Fruit fly (Drosophila melanogaster): ENCODE results near the gene Alg13.
A peak's percentile ranks its signal among the peaks of the same experiment; 100 is the strongest.

The Alg13 gene

dm6 chr3R:29124128-29124527, 14.2 kb downstream of the Alg13 start (continued):
- TF ChIP-seq CG5953 (GFP tag; IDR thresholded peaks at IDR 0.05), result peak; percentile 41; the same call in 1 of the 2 replicates
- no peak for TF ChIP-seq CG7963 (GFP tag; IDR thresholded peaks at IDR 0.05; ENCODE audit: partially characterized antibody)
- peak; percentile 53 for TF ChIP-seq Drgx (GFP tag; IDR thresholded peaks at IDR 0.05)
- TF ChIP-seq slbo (GFP tag; IDR thresholded peaks at IDR 0.05), result peak; percentile 82
- no peak for TF ChIP-seq pan (optimal IDR thresholded peaks at IDR 0.05)
- peak in 1 of 2 experiments; percentile 76 for TF ChIP-seq pan (GFP tag; optimal IDR thresholded peaks at IDR 0.05 in 1 of 2, IDR thresholded peaks at IDR 0.05 in 1 of 2)
- TF ChIP-seq toy (GFP tag; IDR thresholded peaks at IDR 0.05), result no peak
- no peak for TF ChIP-seq Max (GFP tag; optimal IDR thresholded peaks at IDR 0.05)
- no peak for TF ChIP-seq sug (tag; optimal IDR thresholded peaks at IDR 0.05)
- peak; percentile 19 for TF ChIP-seq trem (tag; optimal IDR thresholded peaks at IDR 0.05)
- peak; percentile 38 for TF ChIP-seq Hmr (GFP tag; optimal IDR thresholded peaks at IDR 0.05)
- peak; percentile 44 for TF ChIP-seq Dip3 (GFP tag; optimal IDR thresholded peaks at IDR 0.05)
- peak; percentile 50 for TF ChIP-seq CG17802 (tag; optimal IDR thresholded peaks at IDR 0.05)
- no peak for TF ChIP-seq nau (GFP tag; optimal IDR thresholded peaks at IDR 0.05)
- no peak for TF ChIP-seq dati (GFP tag; IDR thresholded peaks at IDR 0.05)
- TF ChIP-seq CG12104 (GFP tag; optimal IDR thresholded peaks at IDR 0.05), result peak; percentile 39
- peak; percentile 73 for TF ChIP-seq CG17328 (GFP tag; IDR thresholded peaks at IDR 0.05)
- peak; percentile 38 for TF ChIP-seq Camta (GFP tag; optimal IDR thresholded peaks at IDR 0.05)
- TF ChIP-seq CG1792 (GFP tag; optimal IDR thresholded peaks at IDR 0.05), result no peak
- TF ChIP-seq CG9817 (tag; optimal IDR thresholded peaks at IDR 0.05), result peak; percentile 57
- no peak for TF ChIP-seq tll (GFP tag; optimal IDR thresholded peaks at IDR 0.05)
- TF ChIP-seq CG11093 (GFP tag; IDR thresholded peaks at IDR 0.05), result peak; percentile 64; the same call in 2 of the 3 replicates
- peak; percentile 35 for TF ChIP-seq Bdp1 (GFP tag; optimal IDR thresholded peaks at IDR 0.05)
- TF ChIP-seq ato (GFP tag; IDR thresholded peaks at IDR 0.05; ENCODE audit: partially characterized antibody), result no peak
- no peak for TF ChIP-seq amos (GFP tag; IDR thresholded peaks at IDR 0.05; ENCODE audit: partially characterized antibody)
- TF ChIP-seq CG7556 (GFP tag; optimal IDR thresholded peaks at IDR 0.05), result peak; percentile 38
- 0 out of 3 replicates have a peak, but pooled peaks have one; percentile 56 for TF ChIP-seq CG3726 (GFP tag; IDR thresholded peaks at IDR 0.05)
- TF ChIP-seq Kr (GFP tag; optimal IDR thresholded peaks at IDR 0.05), result no peak
- no peak for TF ChIP-seq Dp (GFP tag; optimal IDR thresholded peaks at IDR 0.05)
- TF ChIP-seq dmrt11E (tag; optimal IDR thresholded peaks at IDR 0.05), result peak; percentile 59
- peak; percentile 92 for TF ChIP-seq sens (GFP tag)
- 0 out of 2 replicates have a peak, but pooled peaks have one; percentile 20 for TF ChIP-seq CG11696 (GFP tag; IDR thresholded peaks at IDR 0.05)
- no peak for TF ChIP-seq CG13287 (GFP tag; IDR thresholded peaks at IDR 0.05; ENCODE audit: partially characterized antibody)
- TF ChIP-seq shn (GFP tag; optimal IDR thresholded peaks at IDR 0.05), result peak; percentile 32
- peak; percentile 14 for TF ChIP-seq Sry-δ (GFP tag; optimal IDR thresholded peaks at IDR 0.05)
- TF ChIP-seq BEAF-32 (GFP tag; optimal IDR thresholded peaks at IDR 0.05), result no peak
- TF ChIP-seq Spps (tag; optimal IDR thresholded peaks at IDR 0.05), result peak; percentile 40
- TF ChIP-seq Hr3 (GFP tag; optimal IDR thresholded peaks at IDR 0.05), result peak; percentile 39
- TF ChIP-seq CG11085 (GFP tag; IDR thresholded peaks at IDR 0.05), result peak; percentile 34; the same call in 1 of the 2 replicates
- TF ChIP-seq Dek (tag; optimal IDR thresholded peaks at IDR 0.05), result peak; percentile 32
- TF ChIP-seq Gsc (GFP tag; IDR thresholded peaks at IDR 0.05), result peak; percentile 35; the same call in 1 of the 2 replicates
- peak; percentile 47; the same call in 1 of the 2 replicates for TF ChIP-seq sens-2 (GFP tag; IDR thresholded peaks at IDR 0.05)
- peak; percentile 48; the same call in 1 of the 2 replicates for TF ChIP-seq Atf6 (GFP tag; IDR thresholded peaks at IDR 0.05)
- TF ChIP-seq tap (tag; optimal IDR thresholded peaks at IDR 0.05), result no peak
- peak; percentile 60 for TF ChIP-seq CG14050 (GFP tag; IDR thresholded peaks at IDR 0.05)
- no peak for TF ChIP-seq da (GFP tag; optimal IDR thresholded peaks at IDR 0.05)
- TF ChIP-seq CG1024 (GFP tag; IDR thresholded peaks at IDR 0.05), result peak; percentile 68
- TF ChIP-seq CG7357 (GFP tag; IDR thresholded peaks at IDR 0.05), result peak; percentile 63; the same call in 1 of the 3 replicates
- peak; percentile 51 for TF ChIP-seq CG17385 (GFP tag; optimal IDR thresholded peaks at IDR 0.05)
- peak; percentile 60 for TF ChIP-seq zen (tag; optimal IDR thresholded peaks at IDR 0.05)
- no peak for TF ChIP-seq CG10565 (GFP tag; optimal IDR thresholded peaks at IDR 0.05)
